Fruit fly (Drosophila melanogaster) whole organism, embryonic: ENCODE measurements around the gene Actbeta.
A peak's percentile ranks its signal among the peaks of the same experiment; 100 is the strongest.

ENCODE experiments used
- CG10267 ChIP-seq: fragments of 200-800 bp; sonication (Bioruptor generic); optimal IDR thresholded peaks from 2 replicates; lab custom pipeline; 2018; ENCODE audit warnings: missing biosample characterization, mild to moderate bottlenecking, missing genetic modification characterization, moderate library complexity
- CG10654 ChIP-seq: fragments of 200-800 bp; sonication (Bioruptor generic); optimal IDR thresholded peaks from 2 replicates; lab custom pipeline; 2016; ENCODE audit warnings: missing biosample characterization, missing genetic modification characterization
- CG12236 ChIP-seq: fragments of 200-800 bp; sonication (Bioruptor generic); optimal IDR thresholded peaks from 2 replicates; lab custom pipeline; 2016; ENCODE audit warnings: missing biosample characterization, missing genetic modification characterization
- CG12769 ChIP-seq: fragments of 200-800 bp; sonication (Bioruptor generic); optimal IDR thresholded peaks from 2 replicates; lab custom pipeline; 2019; ENCODE audit warnings: missing biosample characterization, mild to moderate bottlenecking, missing genetic modification characterization, moderate library complexity
- CG14710 ChIP-seq: fragments of 200-800 bp; sonication (Bioruptor generic); optimal IDR thresholded peaks from 3 replicates; lab custom pipeline; 2019; ENCODE audit warnings: missing biosample characterization, mild to moderate bottlenecking, missing genetic modification characterization, moderate library complexity
- CG15479 ChIP-seq: fragments of 200-800 bp; sonication (Bioruptor generic); optimal IDR thresholded peaks from 3 replicates; lab custom pipeline; 2019; ENCODE audit warnings: missing biosample characterization, mild to moderate bottlenecking, missing genetic modification characterization, moderate library complexity
- CG1603 ChIP-seq: fragments of 200-800 bp; sonication (Bioruptor generic); optimal IDR thresholded peaks from 2 replicates; lab custom pipeline; 2019; ENCODE audit warnings: missing biosample characterization, mild to moderate bottlenecking, missing genetic modification characterization, moderate library complexity
- CG17802 ChIP-seq: fragments of 200-800 bp; sonication (Bioruptor generic); optimal IDR thresholded peaks from 2 replicates; lab custom pipeline; 2018; ENCODE audit warnings: missing biosample characterization, mild to moderate bottlenecking, missing genetic modification characterization, moderate library complexity
- CG18262 ChIP-seq: fragments of 200-800 bp; optimal IDR thresholded peaks from 3 replicates; lab custom pipeline; 2019; ENCODE audit warnings: missing biosample characterization, mild to moderate bottlenecking, missing genetic modification characterization, moderate library complexity
- CG2120 ChIP-seq: fragments of 200-800 bp; sonication (Bioruptor generic); optimal IDR thresholded peaks from 3 replicates; lab custom pipeline; 2016; ENCODE audit warnings: missing biosample characterization, missing genetic modification characterization
- CG2199 ChIP-seq: fragments of 200-800 bp; sonication (Bioruptor generic); IDR thresholded peaks from 3 replicates; pipeline ENCODE4 v1.3.6; 2022; ENCODE audit warnings: missing biosample characterization, missing genetic modification characterization
- CG30020 ChIP-seq: fragments of 200-800 bp; optimal IDR thresholded peaks from 2 replicates; lab custom pipeline; 2019; ENCODE audit warnings: missing biosample characterization, mild to moderate bottlenecking, missing genetic modification characterization, moderate library complexity
- CG3407 ChIP-seq: fragments of 200-800 bp; sonication (Bioruptor generic); optimal IDR thresholded peaks from 2 replicates; lab custom pipeline; 2018; ENCODE audit warnings: missing biosample characterization, mild to moderate bottlenecking, missing genetic modification characterization
- CG34376 ChIP-seq: fragments of 200-800 bp; sonication (Bioruptor generic); optimal IDR thresholded peaks from 2 replicates; lab custom pipeline; 2018; ENCODE audit warnings: missing biosample characterization, mild to moderate bottlenecking, missing genetic modification characterization
- CG43689 ChIP-seq: fragments of 200-800 bp; sonication (Bioruptor generic); IDR thresholded peaks from 2 replicates; pipeline ENCODE4 v1.3.6; 2022; ENCODE audit warnings: missing biosample characterization, missing genetic modification characterization
- CG4424 ChIP-seq: fragments of 200-800 bp; sonication (Bioruptor generic); optimal IDR thresholded peaks from 3 replicates; lab custom pipeline; 2016; ENCODE audit warnings: missing biosample characterization, missing genetic modification characterization
- CG7839 ChIP-seq: fragments of 200-800 bp; sonication (Bioruptor generic); optimal IDR thresholded peaks from 3 replicates; lab custom pipeline; 2018; ENCODE audit warnings: missing biosample characterization, mild to moderate bottlenecking, missing genetic modification characterization, moderate library complexity
- CG8290 ChIP-seq, 3 experiments: fragments of 200-800 bp; sonication (Bioruptor generic); optimal IDR thresholded peaks; 2 replicates each; lab custom pipeline; 2016 to 2019; ENCODE audit warnings: missing biosample characterization in 3 of 3, missing genetic modification characterization in 3 of 3, mild to moderate bottlenecking in 2 of 3, moderate library complexity in 1 of 3
- Chrac-16 ChIP-seq: fragments of 200-800 bp; sonication (Bioruptor generic); optimal IDR thresholded peaks from 3 replicates; lab custom pipeline; 2016; ENCODE audit warnings: missing biosample characterization, missing genetic modification characterization
- Dll ChIP-seq: fragments of 200-800 bp; sonication (Bioruptor generic); IDR thresholded peaks from 4 replicates; pipeline ENCODE4 v1.3.6; 2022; ENCODE audit warnings: missing biosample characterization, missing genetic modification characterization; ENCODE audit not compliant: partially characterized antibody
- Gug ChIP-seq: fragments of 200-800 bp; sonication (Bioruptor generic); IDR thresholded peaks from 4 replicates; pipeline ENCODE4 v1.3.6; 2022; ENCODE audit warnings: missing biosample characterization, missing genetic modification characterization
- HLH3B ChIP-seq: fragments of 200-800 bp; sonication (Bioruptor generic); IDR thresholded peaks from 2 replicates; pipeline ENCODE4 v1.3.6; 2022; ENCODE audit warnings: missing biosample characterization, missing genetic modification characterization
- Hr3 ChIP-seq: fragments of 200-800 bp; sonication (Bioruptor generic); optimal IDR thresholded peaks from 3 replicates; lab custom pipeline; 2016; ENCODE audit warnings: missing biosample characterization, missing genetic modification characterization
- Jarid2 ChIP-seq: fragments of 200-800 bp; sonication (Bioruptor generic); optimal IDR thresholded peaks from 3 replicates; lab custom pipeline; 2017; ENCODE audit warnings: mild to moderate bottlenecking, missing biosample characterization, missing genetic modification reagents, missing genetic modification characterization
- PHDP ChIP-seq: fragments of 200-800 bp; sonication (Bioruptor generic); optimal IDR thresholded peaks from 3 replicates; lab custom pipeline; 2018; ENCODE audit warnings: missing biosample characterization, mild to moderate bottlenecking, missing genetic modification characterization, moderate library complexity
- Xrp1 ChIP-seq: fragments of 200-800 bp; sonication (Bioruptor generic); IDR thresholded peaks from 2 replicates; pipeline ENCODE4 v1.3.6; 2022; ENCODE audit warnings: missing biosample characterization, missing genetic modification characterization
- amos ChIP-seq: fragments of 200-800 bp; sonication (Bioruptor generic); IDR thresholded peaks from 2 replicates; pipeline ENCODE4 v1.3.6; 2022; ENCODE audit warnings: missing biosample characterization, missing genetic modification characterization; ENCODE audit not compliant: partially characterized antibody
- az2 ChIP-seq: fragments of 200-800 bp; sonication (Bioruptor generic); optimal IDR thresholded peaks from 3 replicates; lab custom pipeline; 2016; ENCODE audit warnings: missing biosample characterization, missing genetic modification characterization
- bcd ChIP-seq: fragments of 200-800 bp; sonication (Bioruptor generic); optimal IDR thresholded peaks from 2 replicates; lab custom pipeline; 2017; ENCODE audit warnings: missing biosample characterization, mild to moderate bottlenecking, missing genetic modification characterization
- bsh ChIP-seq, 2 experiments: fragments of 200-800 bp; sonication (Bioruptor generic); optimal IDR thresholded peaks; 2 replicates each; lab custom pipeline; 2017 to 2018; ENCODE audit warnings: mild to moderate bottlenecking in 2 of 2, missing biosample characterization in 2 of 2, missing genetic modification characterization in 2 of 2, moderate library complexity in 1 of 2
- dmrt11E ChIP-seq: fragments of 200-800 bp; sonication (Bioruptor generic); optimal IDR thresholded peaks from 3 replicates; lab custom pipeline; 2018; ENCODE audit warnings: missing biosample characterization, mild to moderate bottlenecking, missing genetic modification characterization, moderate library complexity
- dmrt99B ChIP-seq: fragments of 200-800 bp; sonication (Bioruptor generic); optimal IDR thresholded peaks from 2 replicates; lab custom pipeline; 2018; ENCODE audit warnings: missing biosample characterization, mild to moderate bottlenecking, missing genetic modification characterization, moderate library complexity
- eve ChIP-seq, 2 experiments: fragments of >200 bp; optimal IDR thresholded peaks; 2 replicates each; lab custom pipeline; 2017; ENCODE audit warnings: missing biosample characterization in 2 of 2, missing genetic modification characterization in 2 of 2
- fd96Cb ChIP-seq: fragments of 200-800 bp; sonication (Bioruptor generic); optimal IDR thresholded peaks from 2 replicates; lab custom pipeline; 2018; ENCODE audit warnings: missing biosample characterization, mild to moderate bottlenecking, missing genetic modification characterization, moderate library complexity
- gsb-n ChIP-seq: fragments of 200-800 bp; sonication (Bioruptor generic); optimal IDR thresholded peaks from 3 replicates; lab custom pipeline; 2018; ENCODE audit warnings: missing biosample characterization, mild to moderate bottlenecking, missing genetic modification characterization
- hkb ChIP-seq, 2 experiments: fragments of 200-800 bp in 1 of 2; fragments of >200 bp in 1 of 2; sonication (Bioruptor generic) in 1 of 2; IDR thresholded peaks in 1 of 2; optimal IDR thresholded peaks in 1 of 2; 2 replicates each; pipeline versions ENCODE4 v1.3.6 to Lab custom; 2017 to 2022; ENCODE audit warnings: missing biosample characterization in 1 of 2, missing genetic modification characterization in 1 of 2
- lilli ChIP-seq: fragments of 200-800 bp; sonication (Bioruptor generic); optimal IDR thresholded peaks from 3 replicates; lab custom pipeline; 2016; ENCODE audit warnings: missing biosample characterization, missing genetic modification characterization
- nmo ChIP-seq: fragments of 200-800 bp; sonication (Bioruptor generic); optimal IDR thresholded peaks from 2 replicates; lab custom pipeline; 2018; ENCODE audit warnings: missing biosample characterization, mild to moderate bottlenecking, missing genetic modification characterization, moderate library complexity
- pzg ChIP-seq: fragments of 200-800 bp; sonication (Bioruptor generic); optimal IDR thresholded peaks from 3 replicates; lab custom pipeline; 2018; ENCODE audit warnings: missing biosample characterization, mild to moderate bottlenecking, missing genetic modification characterization, moderate library complexity
- row ChIP-seq: fragments of 200-800 bp; sonication (Bioruptor generic); IDR thresholded peaks from 3 replicates; pipeline ENCODE4 v1.3.6; 2022; ENCODE audit warnings: missing biosample characterization, missing genetic modification characterization
- sens ChIP-seq: fragments of 200-800 bp; sonication (Bioruptor generic); peaks from one replicate; lab custom pipeline; 2016; ENCODE audit warnings: missing biosample characterization, missing genetic modification characterization
- sim ChIP-seq: fragments of 200-800 bp; sonication (Bioruptor generic); IDR thresholded peaks from 2 replicates; pipeline ENCODE4 v1.3.6; 2022; ENCODE audit warnings: missing biosample characterization, missing genetic modification characterization
- slou ChIP-seq: fragments of 200-800 bp; sonication (Bioruptor generic); optimal IDR thresholded peaks from 3 replicates; lab custom pipeline; 2016; ENCODE audit warnings: missing biosample characterization, missing genetic modification characterization
- stc ChIP-seq: fragments of 200-800 bp; sonication (Bioruptor generic); IDR thresholded peaks from 2 replicates; pipeline ENCODE4 v1.3.6; 2022; ENCODE audit warnings: missing biosample characterization, missing genetic modification characterization
- stwl ChIP-seq: fragments of 200-800 bp; sonication (Bioruptor generic); optimal IDR thresholded peaks from 3 replicates; lab custom pipeline; 2018; ENCODE audit warnings: missing biosample characterization, mild to moderate bottlenecking, missing genetic modification characterization, moderate library complexity
- sug ChIP-seq: fragments of 200-800 bp; optimal IDR thresholded peaks from 2 replicates; lab custom pipeline; 2019; ENCODE audit warnings: missing biosample characterization, mild to moderate bottlenecking, missing genetic modification characterization, moderate library complexity

Actbeta gene

DNA sequence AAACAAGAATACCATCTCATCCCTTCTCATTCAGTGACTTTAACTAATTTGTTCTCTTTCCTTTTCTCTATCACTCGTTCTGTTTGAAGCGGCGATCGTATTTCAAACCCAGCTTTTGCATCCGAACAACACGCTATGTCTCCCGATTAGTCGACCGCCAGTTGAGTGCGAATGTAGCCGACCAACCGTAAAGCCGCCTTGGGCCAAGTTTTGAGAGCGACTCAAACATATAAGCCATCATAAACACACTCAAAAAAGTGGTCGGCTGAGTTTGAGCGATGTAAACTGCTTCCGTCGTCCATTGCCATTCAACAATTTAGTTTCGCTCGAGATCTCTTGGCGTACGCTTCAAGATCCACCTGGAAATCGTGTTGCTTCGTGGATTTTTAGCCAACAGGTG is 3.9 kb upstream of the Actbeta start, which contains the start of gene sv (continued):
- TF ChIP-seq Jarid2, result peak; percentile 64

DNA sequence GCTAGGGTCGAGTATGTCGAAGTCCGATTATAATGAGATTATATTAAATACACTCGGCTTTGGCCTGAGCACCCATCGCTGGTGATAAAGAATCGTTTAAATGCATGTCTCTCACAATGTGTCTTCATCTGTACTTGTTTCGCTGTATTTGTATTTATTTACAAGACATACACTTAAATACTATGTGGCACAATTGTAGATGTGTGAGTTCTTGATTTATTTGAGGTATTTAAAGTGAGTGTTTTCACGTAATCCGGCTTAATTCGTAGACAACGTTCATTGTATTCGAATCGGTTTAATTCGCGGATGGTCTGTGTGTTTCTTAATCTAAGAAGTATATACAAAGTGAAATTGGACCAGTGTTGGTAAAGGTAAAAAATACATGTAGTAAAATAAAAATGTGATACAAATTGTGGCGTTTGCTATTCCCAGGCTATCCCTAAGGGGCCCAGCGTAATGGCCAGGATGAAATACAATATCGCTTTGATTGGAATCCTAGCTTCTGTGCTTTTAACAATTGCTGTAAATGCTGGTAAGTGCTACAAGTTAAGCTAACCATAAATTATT is 19.9 kb downstream of the Actbeta start, which contains the start of gene Zyx:
TSS of gene Zyx (minus strand) at position 350 of the 567 bp plus-strand sequence.
- peak; percentile 98 for TF ChIP-seq stwl
- peak; percentile 48 for TF ChIP-seq CG17802
- TF ChIP-seq slou, result no peak
- TF ChIP-seq eve (GFP tag; optimal IDR thresholded peaks at IDR 0.05; lab: Kevin White, UChicago), result peak in 1 of 2 experiments; percentile 20
- no peak for TF ChIP-seq CG7839 (tag; lab: Kevin White, UChicago)
- no peak for TF ChIP-seq CG43689 (GFP tag; lab: Robert Waterston, UW)
- peak; percentile 80 for TF ChIP-seq CG30020 (tag; lab: Kevin White, UChicago)
- TF ChIP-seq CG2199 (GFP tag; lab: Robert Waterston, UW), result peak; percentile 78; the same call in 2 of the 3 replicates
- 0 out of 4 replicates have a peak, but pooled peaks have one; percentile 28 for TF ChIP-seq Dll (GFP tag; lab: Robert Waterston, UW)
- peak; percentile 69 for TF ChIP-seq CG8290 (GFP tag; optimal IDR thresholded peaks at IDR 0.05; lab: Kevin White, UChicago)
- TF ChIP-seq CG8290 (tag; optimal IDR thresholded peaks at IDR 0.05; lab: Kevin White, UChicago), result peak in 1 of 2 experiments; percentile 39
- peak; percentile 77 for TF ChIP-seq sens (GFP tag; lab: Kevin White, UChicago)
- TF ChIP-seq CG2120 (GFP tag; lab: Kevin White, UChicago), result no peak
- no peak for TF ChIP-seq Hr3 (GFP tag; lab: Kevin White, UChicago)
- TF ChIP-seq CG1603 (tag; lab: Kevin White, UChicago), result peak; percentile 9
- TF ChIP-seq stc, result no peak
- TF ChIP-seq lilli, result peak; percentile 20
- TF ChIP-seq CG34376 (GFP tag; lab: Kevin White, UChicago), result peak; percentile 71
- TF ChIP-seq sug, result peak; percentile 2
- TF ChIP-seq CG10267 (tag; lab: Kevin White, UChicago), result peak; percentile 80
- TF ChIP-seq Gug (GFP tag; lab: Robert Waterston, UW), result no peak

DNA sequence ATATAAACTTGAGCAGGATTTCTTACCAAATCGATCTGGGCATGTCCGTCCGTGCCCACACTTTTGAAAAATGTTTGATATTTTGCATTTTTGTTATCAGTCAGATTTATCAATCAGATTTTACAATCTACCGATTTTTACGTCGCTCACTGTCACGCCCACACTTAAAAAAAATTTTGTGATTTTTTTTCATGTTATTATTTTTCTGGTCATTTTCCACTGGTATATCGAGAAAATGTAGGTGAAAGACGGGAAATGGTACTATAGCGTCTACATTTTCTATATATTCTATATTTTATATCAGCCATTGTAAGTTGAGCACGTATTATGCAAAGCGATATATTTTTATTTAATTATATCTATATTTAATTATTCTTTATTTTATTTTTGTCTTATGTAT is 20.4 kb downstream of the Actbeta start:
- TF ChIP-seq bsh (GFP tag; optimal IDR thresholded peaks at IDR 0.05; lab: Kevin White, UChicago), result peak in 1 of 2 experiments; percentile 27
- peak; percentile 32 for TF ChIP-seq row (GFP tag; lab: Robert Waterston, UW)
- peak; percentile 3 for TF ChIP-seq CG3407 (GFP tag; lab: Kevin White, UChicago)
- TF ChIP-seq fd96Cb (tag; lab: Kevin White, UChicago), result peak; percentile 31
- TF ChIP-seq gsb-n (tag; lab: Kevin White, UChicago), result peak; percentile 22
- TF ChIP-seq amos (GFP tag; lab: Robert Waterston, UW), result no peak
- TF ChIP-seq Chrac-16, result peak; percentile 3
- peak; percentile 28 for TF ChIP-seq CG4424 (GFP tag; lab: Kevin White, UChicago)
- TF ChIP-seq Xrp1 (GFP tag; lab: Robert Waterston, UW), result peak; percentile 30; the same call in 1 of the 2 replicates
- no peak for TF ChIP-seq CG15479 (GFP tag; lab: Kevin White, UChicago)
- peak; percentile 27 for TF ChIP-seq az2 (GFP tag; lab: Kevin White, UChicago)
- peak; percentile 38 for TF ChIP-seq dmrt11E (tag; lab: Kevin White, UChicago)
- peak; percentile 26 for TF ChIP-seq dmrt99B (tag; lab: Kevin White, UChicago)
- no peak for TF ChIP-seq sim (GFP tag; lab: Robert Waterston, UW)
- peak; percentile 36 for TF ChIP-seq CG10654 (GFP tag; lab: Kevin White, UChicago)
- no peak for TF ChIP-seq hkb (optimal IDR thresholded peaks at IDR 0.05; lab: Kevin White, UChicago)
- TF ChIP-seq hkb (GFP tag; IDR thresholded peaks at IDR 0.05; lab: Robert Waterston, UW), result 0 out of 2 replicates have a peak, but pooled peaks have one; percentile 38
- peak; percentile 20 for TF ChIP-seq bcd (GFP tag; lab: Kevin White, UChicago)
- peak; percentile 36 for TF ChIP-seq CG18262 (tag; lab: Kevin White, UChicago)
- peak; percentile 7 for TF ChIP-seq PHDP (tag; lab: Kevin White, UChicago)
- TF ChIP-seq pzg, result no peak
- TF ChIP-seq CG12236 (GFP tag; lab: Kevin White, UChicago), result no peak
- no peak for TF ChIP-seq CG12769
- TF ChIP-seq CG14710 (tag; lab: Kevin White, UChicago), result peak; percentile 7
- TF ChIP-seq HLH3B (GFP tag; lab: Robert Waterston, UW), result 0 out of 2 replicates have a peak, but pooled peaks have one; percentile 4
- TF ChIP-seq nmo, result peak; percentile 10
